Fruit fly (Drosophila melanogaster) whole organism, embryonic: Measurements from ENCODE around the gene FASN2.

Source experiments
- BEAF-32 ChIP-seq: fragments of 200-800 bp; sonication (Bioruptor generic); optimal IDR thresholded peaks from 3 replicates; lab custom pipeline; 2017; ENCODE audit warnings: missing biosample characterization, missing genetic modification characterization, mild to moderate bottlenecking, moderate library complexity, missing genetic modification reagents
- CG11093 ChIP-seq: fragments of 200-800 bp; sonication (Bioruptor generic); IDR thresholded peaks from 3 replicates; pipeline ENCODE4 v1.3.6; 2022; ENCODE audit warnings: missing biosample characterization, missing genetic modification characterization
- CG12071 ChIP-seq: fragments of 200-800 bp; sonication (Bioruptor generic); optimal IDR thresholded peaks from 3 replicates; lab custom pipeline; 2018; ENCODE audit warnings: missing biosample characterization, mild to moderate bottlenecking, missing genetic modification characterization
- CG12236 ChIP-seq: fragments of 200-800 bp; sonication (Bioruptor generic); optimal IDR thresholded peaks from 2 replicates; lab custom pipeline; 2016; ENCODE audit warnings: missing biosample characterization, missing genetic modification characterization
- CG15073 ChIP-seq: fragments of 200-800 bp; sonication (Bioruptor generic); optimal IDR thresholded peaks from 2 replicates; lab custom pipeline; 2016; ENCODE audit warnings: missing biosample characterization, missing genetic modification characterization
- CG1647 ChIP-seq: fragments of 200-800 bp; sonication (Bioruptor generic); optimal IDR thresholded peaks from 3 replicates; lab custom pipeline; 2016; ENCODE audit warnings: missing biosample characterization, missing genetic modification characterization
- CG18764 ChIP-seq: fragments of 200-800 bp; sonication (Bioruptor generic); optimal IDR thresholded peaks from 3 replicates; lab custom pipeline; 2016; ENCODE audit warnings: missing biosample characterization, missing genetic modification characterization
- CG31388 ChIP-seq: fragments of 200-800 bp; sonication (Bioruptor generic); optimal IDR thresholded peaks from 2 replicates; lab custom pipeline; 2016; ENCODE audit warnings: missing biosample characterization, missing genetic modification characterization
- CG4730 ChIP-seq: fragments of 200-800 bp; sonication (Bioruptor generic); IDR thresholded peaks from 2 replicates; pipeline ENCODE4 v1.3.6; 2022; ENCODE audit warnings: missing biosample characterization, missing genetic modification characterization
- D19B ChIP-seq: fragments of 200-800 bp; sonication (Bioruptor generic); optimal IDR thresholded peaks from 2 replicates; lab custom pipeline; 2017; ENCODE audit warnings: missing biosample characterization, mild to moderate bottlenecking, missing genetic modification characterization
- Dip2 ChIP-seq: fragments of 200-800 bp; sonication (Bioruptor generic); IDR thresholded peaks from 2 replicates; pipeline ENCODE4 v1.3.6; 2022; ENCODE audit warnings: missing biosample characterization, missing genetic modification characterization
- E2f1 ChIP-seq: fragments of 200-800 bp; sonication (Bioruptor generic); IDR thresholded peaks from 2 replicates; pipeline ENCODE4 v1.3.6; 2022; ENCODE audit warnings: missing biosample characterization, missing genetic modification characterization
- Gsc ChIP-seq: fragments of 200-800 bp; sonication (Bioruptor generic); IDR thresholded peaks from 2 replicates; pipeline ENCODE4 v1.3.6; 2022; ENCODE audit warnings: missing biosample characterization, missing genetic modification characterization
- Gug ChIP-seq: fragments of 200-800 bp; sonication (Bioruptor generic); IDR thresholded peaks from 4 replicates; pipeline ENCODE4 v1.3.6; 2022; ENCODE audit warnings: missing biosample characterization, missing genetic modification characterization
- Mes4 ChIP-seq: fragments of 200-800 bp; sonication (Bioruptor generic); optimal IDR thresholded peaks from 2 replicates; lab custom pipeline; 2016; ENCODE audit warnings: missing biosample characterization, missing genetic modification characterization
- Myb ChIP-seq: fragments of 200-800 bp; sonication (Bioruptor generic); optimal IDR thresholded peaks from 2 replicates; lab custom pipeline; 2016; ENCODE audit warnings: missing biosample characterization, missing genetic modification characterization
- NFAT ChIP-seq: fragments of 200-800 bp; sonication (Bioruptor generic); IDR thresholded peaks from 2 replicates; pipeline ENCODE4 v1.3.6; 2022; ENCODE audit warnings: missing biosample characterization, missing genetic modification characterization
- NfI ChIP-seq: fragments of 200-800 bp; sonication (Bioruptor generic); optimal IDR thresholded peaks from 3 replicates; lab custom pipeline; 2018; ENCODE audit warnings: missing biosample characterization, mild to moderate bottlenecking, missing genetic modification characterization, moderate library complexity
- Ssrp ChIP-seq: fragments of 200-800 bp; sonication (Bioruptor generic); optimal IDR thresholded peaks from 2 replicates; lab custom pipeline; 2018; ENCODE audit warnings: missing biosample characterization, mild to moderate bottlenecking, missing genetic modification characterization, moderate library complexity
- Xbp1 ChIP-seq: fragments of 200-800 bp; sonication (Bioruptor generic); optimal IDR thresholded peaks from 3 replicates; lab custom pipeline; 2016; ENCODE audit warnings: missing biosample characterization, mild to moderate bottlenecking, missing genetic modification characterization
- ash1 ChIP-seq: fragments of 200-800 bp; sonication (Bioruptor generic); optimal IDR thresholded peaks from 2 replicates; lab custom pipeline; 2018; ENCODE audit warnings: missing biosample characterization, mild to moderate bottlenecking, missing genetic modification characterization
- bowl ChIP-seq: fragments of 200-800 bp; sonication (Bioruptor generic); IDR thresholded peaks from 2 replicates; pipeline ENCODE4 v1.3.6; 2022; ENCODE audit warnings: missing biosample characterization, missing genetic modification characterization
- caup ChIP-seq: fragments of 200-800 bp; sonication (Bioruptor generic); optimal IDR thresholded peaks from 3 replicates; lab custom pipeline; 2017; ENCODE audit warnings: missing biosample characterization, mild to moderate bottlenecking, missing genetic modification characterization, moderate library complexity; ENCODE audit not compliant: severe bottlenecking
- chinmo ChIP-seq: fragments of 200-800 bp; sonication (Bioruptor generic); IDR thresholded peaks from 4 replicates; pipeline ENCODE4 v1.3.6; 2022; ENCODE audit warnings: missing biosample characterization, missing genetic modification characterization; ENCODE audit not compliant: partially characterized antibody
- da ChIP-seq: fragments of 200-800 bp; sonication (Bioruptor generic); optimal IDR thresholded peaks from 2 replicates; lab custom pipeline; 2016; ENCODE audit warnings: missing biosample characterization, missing genetic modification characterization
- danr ChIP-seq: fragments of 200-800 bp; sonication (Bioruptor generic); IDR thresholded peaks from 2 replicates; pipeline ENCODE4 v1.3.6; 2022; ENCODE audit warnings: missing biosample characterization, missing genetic modification characterization
- disco-r ChIP-seq: fragments of 200-800 bp; sonication (Bioruptor generic); optimal IDR thresholded peaks from 2 replicates; lab custom pipeline; 2016; ENCODE audit warnings: missing biosample characterization, missing genetic modification characterization
- dpn ChIP-seq, 2 experiments: fragments of 200-800 bp; sonication (Bioruptor generic); optimal IDR thresholded peaks; 3 replicates each; lab custom pipeline; 2016; ENCODE audit warnings: missing biosample characterization in 2 of 2, missing genetic modification characterization in 2 of 2
- eyg ChIP-seq: fragments of 200-800 bp; sonication (Bioruptor generic); optimal IDR thresholded peaks from 3 replicates; lab custom pipeline; 2016; ENCODE audit warnings: missing biosample characterization, missing genetic modification characterization
- gro ChIP-seq: fragments of 200-800 bp; sonication (Bioruptor generic); optimal IDR thresholded peaks from 2 replicates; lab custom pipeline; 2016; ENCODE audit warnings: missing biosample characterization, missing genetic modification characterization
- h ChIP-seq: fragments of >200 bp; optimal IDR thresholded peaks from 2 replicates; lab custom pipeline; 2017
- hb ChIP-seq: fragments of 200-800 bp; sonication (Bioruptor generic); IDR thresholded peaks from 3 replicates; pipeline ENCODE4 v1.3.6; 2022; ENCODE audit warnings: missing biosample characterization, missing genetic modification characterization; ENCODE audit not compliant: partially characterized antibody
- kay ChIP-seq: fragments of 200-800 bp; sonication (Bioruptor generic); optimal IDR thresholded peaks from 2 replicates; lab custom pipeline; 2016; ENCODE audit warnings: missing biosample characterization, missing genetic modification characterization
- ken ChIP-seq: fragments of 200-800 bp; sonication (Bioruptor generic); IDR thresholded peaks from 3 replicates; pipeline ENCODE4 v1.3.6; 2022; ENCODE audit warnings: missing biosample characterization, missing genetic modification characterization
- lilli ChIP-seq: fragments of 200-800 bp; sonication (Bioruptor generic); optimal IDR thresholded peaks from 3 replicates; lab custom pipeline; 2016; ENCODE audit warnings: missing biosample characterization, missing genetic modification characterization
- mirr ChIP-seq: fragments of 200-800 bp; sonication (Bioruptor generic); optimal IDR thresholded peaks from 3 replicates; lab custom pipeline; 2018; ENCODE audit warnings: missing biosample characterization, mild to moderate bottlenecking, missing genetic modification characterization
- nom ChIP-seq: fragments of 200-800 bp; sonication (Bioruptor generic); optimal IDR thresholded peaks from 2 replicates; lab custom pipeline; 2017; ENCODE audit warnings: missing biosample characterization, missing genetic modification characterization, mild to moderate bottlenecking, moderate library complexity, missing genetic modification reagents
- pb ChIP-seq: fragments of 200-800 bp; sonication (Bioruptor generic); optimal IDR thresholded peaks from 3 replicates; lab custom pipeline; 2016; ENCODE audit warnings: missing biosample characterization, missing genetic modification characterization
- peb ChIP-seq: fragments of 200-800 bp; sonication (Bioruptor generic); IDR thresholded peaks from 2 replicates; pipeline ENCODE4 v1.3.6; 2022; ENCODE audit warnings: missing biosample characterization, missing genetic modification characterization
- pita ChIP-seq: fragments of 200-800 bp; sonication (Bioruptor generic); optimal IDR thresholded peaks from 2 replicates; lab custom pipeline; 2017; ENCODE audit warnings: missing biosample characterization, mild to moderate bottlenecking, missing genetic modification characterization
- pnt ChIP-seq: fragments of 200-800 bp; sonication (Bioruptor generic); optimal IDR thresholded peaks from 3 replicates; lab custom pipeline; 2016; ENCODE audit warnings: missing biosample characterization, missing genetic modification characterization
- psq ChIP-seq: fragments of 200-800 bp; sonication (Bioruptor generic); optimal IDR thresholded peaks from 2 replicates; lab custom pipeline; 2017; ENCODE audit warnings: missing biosample characterization, missing genetic modification characterization
- schlank ChIP-seq: fragments of 200-800 bp; sonication (Bioruptor generic); optimal IDR thresholded peaks from 2 replicates; lab custom pipeline; 2018; ENCODE audit warnings: missing biosample characterization, mild to moderate bottlenecking, missing genetic modification characterization
- shn ChIP-seq: fragments of 200-800 bp; sonication (Bioruptor generic); optimal IDR thresholded peaks from 3 replicates; lab custom pipeline; 2016; ENCODE audit warnings: missing biosample characterization, missing genetic modification characterization
- slou ChIP-seq: fragments of 200-800 bp; sonication (Bioruptor generic); optimal IDR thresholded peaks from 3 replicates; lab custom pipeline; 2016; ENCODE audit warnings: missing biosample characterization, missing genetic modification characterization
- sqz ChIP-seq: fragments of 200-800 bp; sonication (Bioruptor generic); optimal IDR thresholded peaks from 3 replicates; lab custom pipeline; 2018; ENCODE audit warnings: missing biosample characterization, mild to moderate bottlenecking, missing genetic modification characterization
- stwl ChIP-seq: fragments of 200-800 bp; sonication (Bioruptor generic); optimal IDR thresholded peaks from 3 replicates; lab custom pipeline; 2018; ENCODE audit warnings: missing biosample characterization, mild to moderate bottlenecking, missing genetic modification characterization, moderate library complexity
- vfl ChIP-seq: fragments of 200-800 bp; sonication (Bioruptor generic); optimal IDR thresholded peaks from 2 replicates; lab custom pipeline; 2016; ENCODE audit warnings: missing biosample characterization, missing genetic modification characterization
- vvl ChIP-seq: fragments of 200-800 bp; sonication (Bioruptor generic); IDR thresholded peaks from 2 replicates; pipeline ENCODE4 v1.3.6; 2022; ENCODE audit warnings: missing biosample characterization, missing genetic modification characterization
- wdn ChIP-seq: fragments of 200-800 bp; sonication (Bioruptor generic); IDR thresholded peaks from 2 replicates; pipeline ENCODE4 v1.3.6; 2022; ENCODE audit warnings: missing biosample characterization, missing genetic modification characterization
- zen2 ChIP-seq: fragments of 200-800 bp; sonication (Bioruptor generic); IDR thresholded peaks from 3 replicates; pipeline ENCODE4 v1.3.6; 2022; ENCODE audit warnings: missing biosample characterization, missing genetic modification characterization; ENCODE audit not compliant: partially characterized antibody

FASN2 gene

dm6 chr2L:3086290-3086876, 42.6 kb downstream of the FASN2 start (continued):
- TF ChIP-seq vfl (GFP tag; lab: Kevin White, UChicago) (peak; percentile 59), schlank (no peak), CG11093 (GFP tag; lab: Robert Waterston, UW) (no peak), CG18764 (GFP tag; lab: Kevin White, UChicago) (peak; percentile 10), psq (GFP tag; lab: Kevin White, UChicago) (no peak), pb (GFP tag; lab: Kevin White, UChicago) (peak; percentile 2), pnt (GFP tag; lab: Kevin White, UChicago) (peak; percentile 19), Gug (no peak), Ssrp (tag; lab: Kevin White, UChicago) (peak; percentile 43), CG12236 (GFP tag; lab: Kevin White, UChicago) (no peak), nom (GFP tag; lab: Kevin White, UChicago) (no peak), BEAF-32 (GFP tag; lab: Kevin White, UChicago) (no peak), ken (GFP tag; lab: Robert Waterston, UW) (no peak), caup (peak; percentile 69), chinmo (GFP tag; lab: Robert Waterston, UW) (no peak), CG1647 (GFP tag; lab: Kevin White, UChicago) (peak; percentile 28), wdn (GFP tag; lab: Robert Waterston, UW) (no peak), dpn (GFP tag; optimal IDR thresholded peaks at IDR 0.05; lab: Kevin White, UChicago) (peak; percentile 69 to 72), E2f1 (peak; percentile 63), disco-r (GFP tag; lab: Kevin White, UChicago) (no peak), CG12071 (GFP tag; lab: Kevin White, UChicago) (peak; percentile 26), zen2 (GFP tag; lab: Robert Waterston, UW) (no peak), hb (GFP tag; lab: Robert Waterston, UW) (no peak), danr (0 out of 2 replicates have a peak, but pooled peaks have one; percentile 13), eyg (GFP tag; lab: Kevin White, UChicago) (peak; percentile 19), vvl (GFP tag; lab: Robert Waterston, UW) (peak; percentile 79), NfI (GFP tag; lab: Kevin White, UChicago) (peak; percentile 48), ash1 (GFP tag; lab: Kevin White, UChicago) (no peak), stwl (tag; lab: Kevin White, UChicago) (no peak), sqz (no peak), Gsc (no peak), NFAT (peak; percentile 39; the same call in 1 of the 2 replicates), CG4730 (GFP tag; lab: Robert Waterston, UW) (0 out of 2 replicates have a peak, but pooled peaks have one; percentile 16), CG15073 (GFP tag; lab: Kevin White, UChicago) (no peak), shn (GFP tag; lab: Kevin White, UChicago) (no peak), kay (GFP tag; lab: Kevin White, UChicago) (peak; percentile 51), CG31388 (GFP tag; lab: Kevin White, UChicago) (no peak), peb (no peak), slou (GFP tag; lab: Kevin White, UChicago) (peak; percentile 31), mirr (GFP tag; lab: Kevin White, UChicago) (no peak), h (lab: Kevin White, UChicago) (no peak), Xbp1 (peak; percentile 63), pita (GFP tag; lab: Kevin White, UChicago) (no peak), gro (GFP tag; lab: Kevin White, UChicago) (peak; percentile 66), da (GFP tag; lab: Kevin White, UChicago) (no peak), Dip2 (GFP tag; lab: Robert Waterston, UW) (no peak), lilli (peak; percentile 75), D19B (GFP tag; lab: Kevin White, UChicago) (peak; percentile 35), Mes4 (peak; percentile 8), Myb (peak; percentile 6), bowl (GFP tag; lab: Robert Waterston, UW) (peak; percentile 44; the same call in 1 of the 2 replicates)
